Fruit fly (Drosophila melanogaster): ENCODE data around the gene AOX2.

The AOX2 gene

dm6 chr3R:15547827-15548517 is 5.8 kb upstream of the AOX2 start, which contains the start of gene AOX3 (continued):
- TF ChIP-seq Smox (GFP tag; optimal IDR thresholded peaks at IDR 0.05) (peak; percentile 32), Eip75B (GFP tag; optimal IDR thresholded peaks at IDR 0.05) (no peak), net (GFP tag; optimal IDR thresholded peaks at IDR 0.05) (peak; percentile 58), CG8632 (GFP tag; optimal IDR thresholded peaks at IDR 0.05) (peak; percentile 13), lz (GFP tag; optimal IDR thresholded peaks at IDR 0.05) (peak; percentile 7), CG16779 (tag; optimal IDR thresholded peaks at IDR 0.05) (no peak), Gug (GFP tag; IDR thresholded peaks at IDR 0.05) (peak; percentile 32; the same call in 1 of the 2 replicates), CG34406 (GFP tag; optimal IDR thresholded peaks at IDR 0.05) (no peak), Met (GFP tag; optimal IDR thresholded peaks at IDR 0.05) (peak; percentile 12), achi (GFP tag; optimal IDR thresholded peaks at IDR 0.05) (peak; percentile 44), Ets21C (GFP tag; optimal IDR thresholded peaks at IDR 0.05) (no peak), CG4318 (GFP tag; optimal IDR thresholded peaks at IDR 0.05) (peak; percentile 57), CG11762 (GFP tag; optimal IDR thresholded peaks at IDR 0.05; ENCODE audit: insufficient read depth) (peak; percentile 2), CG1621 (tag; optimal IDR thresholded peaks at IDR 0.05) (no peak), fd85E (GFP tag; optimal IDR thresholded peaks at IDR 0.05) (no peak), CG11902 (GFP tag; optimal IDR thresholded peaks at IDR 0.05) (no peak), CG6854 (GFP tag; optimal IDR thresholded peaks at IDR 0.05) (no peak), CG31627 (GFP tag; optimal IDR thresholded peaks at IDR 0.05) (no peak), Sox102F (GFP tag; optimal IDR thresholded peaks at IDR 0.05) (peak; percentile 15), CG6276 (GFP tag; optimal IDR thresholded peaks at IDR 0.05) (peak; percentile 62), Eip93F (GFP tag; optimal IDR thresholded peaks at IDR 0.05) (no peak), CG10669 (GFP tag; optimal IDR thresholded peaks at IDR 0.05) (no peak), Eip78C (GFP tag) (peak; percentile 86), cyc (GFP tag; optimal IDR thresholded peaks at IDR 0.05) (no peak), Lpt (GFP tag; optimal IDR thresholded peaks at IDR 0.05) (peak; percentile 43)

DNA sequence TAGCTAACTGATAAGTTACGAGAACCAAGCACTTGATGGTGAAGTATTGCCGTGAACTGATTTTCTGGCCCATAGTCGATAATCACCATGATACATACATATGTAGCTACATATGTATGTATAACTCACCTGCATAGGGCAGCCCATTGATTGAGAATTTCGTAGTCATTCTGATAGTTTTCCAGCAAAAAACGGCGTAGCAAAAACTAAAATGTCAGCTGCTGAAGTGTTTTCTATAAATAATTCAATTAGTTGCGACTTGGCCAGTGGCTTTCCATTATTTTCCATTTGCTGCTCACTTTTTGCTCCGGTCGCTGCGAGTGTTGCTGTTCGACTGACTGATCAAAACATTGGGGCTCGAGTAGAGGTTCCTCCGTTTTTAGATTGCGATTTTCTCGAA is 5.0 kb upstream of the AOX2 start:
- TF ChIP-seq ss (GFP tag; optimal IDR thresholded peaks at IDR 0.05) (no peak), Hr38 (GFP tag; optimal IDR thresholded peaks at IDR 0.05) (no peak), CG8632 (GFP tag; optimal IDR thresholded peaks at IDR 0.05) (no peak), svp (GFP tag) (no peak), cyc (GFP tag; optimal IDR thresholded peaks at IDR 0.05) (no peak), CG6276 (GFP tag; optimal IDR thresholded peaks at IDR 0.05) (no peak), OdsH (GFP tag; optimal IDR thresholded peaks at IDR 0.05) (no peak), acj6 (GFP tag; optimal IDR thresholded peaks at IDR 0.05) (no peak), Hr39 (GFP tag; optimal IDR thresholded peaks at IDR 0.05) (no peak), fkh (GFP tag; optimal IDR thresholded peaks at IDR 0.05) (no peak), Blimp-1 (GFP tag; optimal IDR thresholded peaks at IDR 0.05) (no peak), CG6854 (GFP tag; optimal IDR thresholded peaks at IDR 0.05) (no peak), CG6163 (GFP tag; IDR thresholded peaks at IDR 0.05) (no peak)

dm6 chr3R:15540932-15541331 is 1.3 kb downstream of the AOX2 start:
- peak; percentile 47 for TF ChIP-seq net (GFP tag; optimal IDR thresholded peaks at IDR 0.05)
- TF ChIP-seq fkh (GFP tag; optimal IDR thresholded peaks at IDR 0.05): no peak
- TF ChIP-seq achi (GFP tag; optimal IDR thresholded peaks at IDR 0.05): peak; percentile 55
- TF ChIP-seq Gug (GFP tag; IDR thresholded peaks at IDR 0.05): no peak
- peak; percentile 6 for TF ChIP-seq dac (GFP tag; optimal IDR thresholded peaks at IDR 0.05)
- peak; percentile 32 for TF ChIP-seq Hr39 (GFP tag; optimal IDR thresholded peaks at IDR 0.05)
- peak; percentile 68 for TF ChIP-seq eg (GFP tag; IDR thresholded peaks at IDR 0.05)
- TF ChIP-seq CG8319 (GFP tag; optimal IDR thresholded peaks at IDR 0.05): no peak
- peak; percentile 3 for TF ChIP-seq cyc (GFP tag; optimal IDR thresholded peaks at IDR 0.05)
- TF ChIP-seq Blimp-1 (GFP tag; optimal IDR thresholded peaks at IDR 0.05): no peak
- TF ChIP-seq esn (GFP tag; optimal IDR thresholded peaks at IDR 0.05): peak; percentile 32
- peak; percentile 29 for TF ChIP-seq topi (GFP tag; optimal IDR thresholded peaks at IDR 0.05)
- peak; percentile 55 for TF ChIP-seq pdm3 (GFP tag; optimal IDR thresholded peaks at IDR 0.05)
- TF ChIP-seq Lpt (GFP tag; optimal IDR thresholded peaks at IDR 0.05): peak; percentile 27
- peak; percentile 76 for TF ChIP-seq CG8119 (GFP tag; IDR thresholded peaks at IDR 0.05)
- TF ChIP-seq CG16779 (tag; optimal IDR thresholded peaks at IDR 0.05): no peak
- TF ChIP-seq CG10669 (GFP tag; optimal IDR thresholded peaks at IDR 0.05): no peak
- TF ChIP-seq fd59A (GFP tag; optimal IDR thresholded peaks at IDR 0.05): no peak
- TF ChIP-seq dsx (GFP tag; optimal IDR thresholded peaks at IDR 0.05; ENCODE audit: poor library complexity, severe bottlenecking): no peak
- TF ChIP-seq Sox102F (GFP tag; optimal IDR thresholded peaks at IDR 0.05): peak; percentile 23
- peak; percentile 0 for TF ChIP-seq Sox15 (GFP tag; optimal IDR thresholded peaks at IDR 0.05)
- TF ChIP-seq svp (GFP tag): peak; percentile 72
- TF ChIP-seq CG10631 (GFP tag; optimal IDR thresholded peaks at IDR 0.05): no peak
- TF ChIP-seq CG32006 (GFP tag; optimal IDR thresholded peaks at IDR 0.05): peak; percentile 76
- TF ChIP-seq Eip78C (GFP tag): peak; percentile 89
- peak; percentile 68 for TF ChIP-seq CG15336 (GFP tag; IDR thresholded peaks at IDR 0.05)

Measured in whole organism, prepupa.